Fruit fly (Drosophila melanogaster) whole organism, adult: ENCODE measurements around the gene lbl.

ENCODE experiments used
- CG11617 ChIP-seq: fragments of 200-800 bp; sonication (Bioruptor generic); optimal IDR thresholded peaks from 2 replicates; lab custom pipeline; 2017; ENCODE audit warnings: mild to moderate bottlenecking, missing biosample characterization, missing genetic modification reagents, missing genetic modification characterization
- CG12768 ChIP-seq: fragments of 200-800 bp; sonication (Bioruptor generic); optimal IDR thresholded peaks from 2 replicates; lab custom pipeline; 2017; ENCODE audit warnings: missing biosample characterization, missing genetic modification characterization, mild to moderate bottlenecking, moderate library complexity, missing genetic modification reagents
- CG14711 ChIP-seq: fragments of 200-800 bp; sonication (Bioruptor generic); optimal IDR thresholded peaks from 2 replicates; lab custom pipeline; 2018; ENCODE audit warnings: missing biosample characterization, mild to moderate bottlenecking, missing genetic modification characterization, moderate library complexity
- CG1620 ChIP-seq: fragments of 200-800 bp; sonication (Bioruptor generic); optimal IDR thresholded peaks from 2 replicates; lab custom pipeline; 2016; ENCODE audit warnings: missing biosample characterization, missing genetic modification characterization
- CG33017 ChIP-seq: fragments of 200-800 bp; sonication (Bioruptor generic); optimal IDR thresholded peaks from 2 replicates; lab custom pipeline; 2018; ENCODE audit warnings: missing biosample characterization, mild to moderate bottlenecking, missing genetic modification characterization, moderate library complexity
- CG5204 ChIP-seq: fragments of 200-800 bp; sonication (Bioruptor generic); optimal IDR thresholded peaks from 2 replicates; lab custom pipeline; 2016; ENCODE audit warnings: missing biosample characterization, missing genetic modification characterization
- CG7045 ChIP-seq: fragments of 200-800 bp; sonication (Bioruptor generic); optimal IDR thresholded peaks from 2 replicates; lab custom pipeline; 2017; ENCODE audit warnings: missing biosample characterization, mild to moderate bottlenecking, missing genetic modification characterization
- CG7101 ChIP-seq: fragments of 200-800 bp; sonication (Bioruptor generic); optimal IDR thresholded peaks from 2 replicates; lab custom pipeline; 2018; ENCODE audit warnings: missing biosample characterization, mild to moderate bottlenecking, missing genetic modification characterization, moderate library complexity
- Clk ChIP-seq: fragments of 200-800 bp; sonication (Bioruptor generic); optimal IDR thresholded peaks from 2 replicates; lab custom pipeline; 2017; ENCODE audit warnings: missing biosample characterization, missing genetic modification characterization
- Crg-1 ChIP-seq: fragments of 200-800 bp; sonication (Bioruptor generic); optimal IDR thresholded peaks from 2 replicates; lab custom pipeline; 2016; ENCODE audit warnings: missing biosample characterization, missing genetic modification characterization
- Hr96 ChIP-seq: fragments of 200-800 bp; sonication (Bioruptor generic); optimal IDR thresholded peaks from 2 replicates; lab custom pipeline; 2016; ENCODE audit warnings: missing biosample characterization, missing genetic modification characterization
- Mnt ChIP-seq: fragments of 200-800 bp; sonication (Bioruptor generic); optimal IDR thresholded peaks from 2 replicates; lab custom pipeline; 2016; ENCODE audit warnings: missing biosample characterization, mild to moderate bottlenecking, missing genetic modification characterization
- bab1 ChIP-seq: fragments of 200-800 bp; sonication (Bioruptor generic); optimal IDR thresholded peaks from 3 replicates; lab custom pipeline; 2019; ENCODE audit warnings: missing biosample characterization, mild to moderate bottlenecking, missing genetic modification characterization, moderate library complexity
- cic ChIP-seq: fragments of 200-800 bp; sonication (Bioruptor generic); optimal IDR thresholded peaks from 2 replicates; lab custom pipeline; 2017; ENCODE audit warnings: missing biosample characterization, mild to moderate bottlenecking, missing genetic modification characterization, moderate library complexity
- cnc ChIP-seq, 2 experiments: fragments of >200 bp; optimal IDR thresholded peaks; 2 replicates each; lab custom pipeline; 2017
- kay ChIP-seq: fragments of 200-800 bp; sonication (Bioruptor generic); peaks from one replicate; lab custom pipeline; 2016; ENCODE audit warnings: missing biosample characterization, missing genetic modification characterization, borderline replicate concordance
- ovo ChIP-seq: fragments of 200-800 bp; sonication (Bioruptor generic); optimal IDR thresholded peaks from 2 replicates; lab custom pipeline; 2016; ENCODE audit warnings: missing biosample characterization, missing genetic modification characterization
- pad ChIP-seq: fragments of 200-800 bp; sonication (Bioruptor generic); optimal IDR thresholded peaks from 3 replicates; lab custom pipeline; 2017; ENCODE audit warnings: missing biosample characterization, missing genetic modification characterization, mild to moderate bottlenecking, moderate library complexity, missing genetic modification reagents
- tj ChIP-seq: fragments of 200-800 bp; sonication (Bioruptor generic); optimal IDR thresholded peaks from 3 replicates; lab custom pipeline; 2017; ENCODE audit warnings: missing biosample characterization, mild to moderate bottlenecking, missing genetic modification characterization, moderate library complexity
- toe ChIP-seq: fragments of 200-800 bp; sonication (Bioruptor generic); optimal IDR thresholded peaks from 2 replicates; lab custom pipeline; 2016; ENCODE audit warnings: missing biosample characterization, missing genetic modification characterization

The lbl gene

DNA sequence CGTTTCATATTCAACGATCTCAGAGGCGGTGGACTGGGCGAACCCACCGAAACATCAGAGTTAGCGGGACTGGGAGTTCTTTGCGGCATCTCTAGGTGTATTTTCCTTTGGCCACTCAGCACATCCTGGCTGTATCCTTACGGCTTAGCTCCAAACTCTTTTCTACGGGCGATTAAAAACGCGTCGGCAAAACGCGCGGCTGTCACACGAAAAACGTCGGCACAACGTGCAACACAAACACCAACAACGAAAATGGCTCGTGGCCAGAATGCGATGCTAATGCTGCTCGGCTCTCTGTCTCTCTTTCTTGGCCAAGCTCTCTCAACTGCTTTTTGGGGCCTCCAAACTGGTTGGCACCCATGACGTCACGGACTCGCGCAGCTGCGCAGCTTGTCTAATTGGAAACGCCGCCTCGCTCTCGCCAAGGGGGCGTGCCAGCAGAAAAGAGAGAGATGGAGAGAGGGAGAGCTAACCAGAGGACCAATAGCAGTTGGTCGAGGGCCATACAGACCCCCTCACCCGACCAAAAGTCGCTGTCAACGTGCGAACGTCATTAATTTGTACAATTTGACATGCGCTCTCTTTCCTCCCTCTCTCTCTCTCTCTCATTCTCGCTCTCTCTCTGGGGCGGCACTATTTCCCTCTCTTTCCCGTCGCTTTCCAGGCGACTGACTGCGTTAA is at the start of gene lbl:
lbl (minus strand) TSS at position 255 of the 681 bp plus-strand sequence.
- no peak for TF ChIP-seq CG12768 (GFP tag; lab: Kevin White, UChicago)
- no peak for TF ChIP-seq kay

dm6 chr3R:21481960-21482359 is 48.0 kb upstream of the lbl start, which contains the start of gene Fancm:
Fancm (plus strand) TSS chr3R:21482325.
- TF ChIP-seq cic (GFP tag; lab: Kevin White, UChicago) (no peak), kay (no peak), tj (GFP tag; lab: Kevin White, UChicago) (no peak), CG5204 (peak; percentile 46), Hr96 (peak; percentile 65), CG1620 (GFP tag; lab: Kevin White, UChicago) (peak; percentile 81), CG12768 (GFP tag; lab: Kevin White, UChicago) (peak; percentile 2), pad (peak; percentile 46), Mnt (peak; percentile 39), cnc (optimal IDR thresholded peaks at IDR 0.05; lab: Kevin White, UChicago) (no peak), toe (GFP tag; lab: Kevin White, UChicago) (peak; percentile 67), Crg-1 (GFP tag; lab: Kevin White, UChicago) (peak; percentile 74), Clk (no peak), ovo (GFP tag; lab: Kevin White, UChicago) (peak; percentile 56), bab1 (GFP tag; lab: Kevin White, UChicago) (peak; percentile 61), CG33017 (tag; lab: Kevin White, UChicago) (peak; percentile 18), CG7045 (peak; percentile 42), CG11617 (GFP tag; lab: Kevin White, UChicago) (peak; percentile 31), CG7101 (tag; lab: Kevin White, UChicago) (peak; percentile 63), CG14711 (tag; lab: Kevin White, UChicago) (peak; percentile 38)

DNA sequence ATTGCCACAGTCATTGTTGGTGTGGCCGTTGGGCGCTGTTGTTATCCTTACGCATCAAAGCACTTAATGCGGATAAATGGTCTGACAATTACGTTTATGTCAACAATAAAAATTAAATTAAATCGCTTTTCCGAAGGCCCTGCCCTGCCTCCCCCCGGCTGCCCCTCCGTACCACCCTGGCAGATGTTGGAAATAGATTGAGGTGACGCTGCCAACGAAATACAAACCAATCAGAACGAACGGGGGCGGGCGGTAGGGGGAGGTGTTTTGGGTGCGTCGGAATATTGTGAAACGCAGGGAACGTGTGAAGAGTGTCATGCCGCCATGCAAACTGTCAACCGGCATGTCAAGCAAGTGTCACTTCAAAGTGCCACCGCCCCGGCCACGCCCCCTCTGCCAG is 37.2 kb upstream of the lbl start:
- TF ChIP-seq CG14711 (tag; lab: Kevin White, UChicago), result no peak
- TF ChIP-seq CG12768 (GFP tag; lab: Kevin White, UChicago), result no peak
- TF ChIP-seq kay, result no peak
- no peak for TF ChIP-seq pad
- no peak for TF ChIP-seq toe (GFP tag; lab: Kevin White, UChicago)
- no peak for TF ChIP-seq cic (GFP tag; lab: Kevin White, UChicago)
- no peak for TF ChIP-seq CG11617 (GFP tag; lab: Kevin White, UChicago)

DNA sequence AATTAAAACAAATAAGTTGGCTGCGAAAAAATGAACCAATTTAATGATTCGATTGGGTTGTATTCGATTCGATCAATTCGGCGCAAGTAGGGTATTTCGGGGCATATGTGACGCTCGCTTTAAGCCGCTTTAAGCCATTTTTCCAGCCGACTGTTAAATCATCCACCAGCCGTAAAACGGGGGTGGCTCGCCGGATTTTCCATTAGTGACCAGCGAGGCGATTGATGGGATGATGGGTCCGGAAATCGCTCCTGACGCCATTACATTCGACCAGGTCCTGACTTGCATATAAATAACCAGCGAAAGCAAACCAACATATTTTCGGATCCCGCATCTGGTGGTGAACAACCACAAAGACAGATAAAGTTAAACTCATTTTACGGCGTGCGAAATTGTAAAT is 36.3 kb upstream of the lbl start:
- TF ChIP-seq cic (GFP tag; lab: Kevin White, UChicago) (no peak), Crg-1 (GFP tag; lab: Kevin White, UChicago) (no peak), CG33017 (tag; lab: Kevin White, UChicago) (no peak), ovo (GFP tag; lab: Kevin White, UChicago) (no peak), CG11617 (GFP tag; lab: Kevin White, UChicago) (no peak), CG7045 (no peak), pad (no peak), Clk (no peak), CG7101 (tag; lab: Kevin White, UChicago) (no peak)

DNA sequence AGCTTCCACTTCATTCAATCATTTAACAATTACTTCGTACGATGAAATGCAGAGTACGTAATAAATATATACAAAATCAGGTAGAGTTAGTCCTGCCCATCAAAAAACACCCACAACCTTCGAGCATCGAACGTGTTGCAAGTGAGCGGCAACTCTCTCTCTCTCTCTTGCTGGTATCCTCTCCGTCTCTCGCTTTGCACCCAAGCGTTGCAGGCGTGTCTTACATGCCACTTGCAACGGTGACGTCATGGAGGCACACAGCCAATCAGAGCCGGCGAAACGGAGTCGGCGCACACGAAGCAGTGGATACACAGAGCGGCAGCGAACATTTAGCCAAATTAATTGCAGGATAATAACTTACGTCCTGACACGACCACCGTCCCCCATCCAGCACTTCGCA is 26.0 kb upstream of the lbl start:
- TF ChIP-seq CG7045, result no peak
- TF ChIP-seq tj (GFP tag; lab: Kevin White, UChicago), result no peak
- TF ChIP-seq CG1620 (GFP tag; lab: Kevin White, UChicago), result no peak
- TF ChIP-seq ovo (GFP tag; lab: Kevin White, UChicago), result no peak
- TF ChIP-seq bab1 (GFP tag; lab: Kevin White, UChicago), result no peak
- TF ChIP-seq CG5204, result no peak
- TF ChIP-seq CG12768 (GFP tag; lab: Kevin White, UChicago), result no peak
- TF ChIP-seq pad, result no peak
- TF ChIP-seq Crg-1 (GFP tag; lab: Kevin White, UChicago), result no peak
- TF ChIP-seq CG33017 (tag; lab: Kevin White, UChicago), result no peak
- no peak for TF ChIP-seq CG11617 (GFP tag; lab: Kevin White, UChicago)
- TF ChIP-seq CG7101 (tag; lab: Kevin White, UChicago), result no peak
- no peak for TF ChIP-seq Hr96

DNA sequence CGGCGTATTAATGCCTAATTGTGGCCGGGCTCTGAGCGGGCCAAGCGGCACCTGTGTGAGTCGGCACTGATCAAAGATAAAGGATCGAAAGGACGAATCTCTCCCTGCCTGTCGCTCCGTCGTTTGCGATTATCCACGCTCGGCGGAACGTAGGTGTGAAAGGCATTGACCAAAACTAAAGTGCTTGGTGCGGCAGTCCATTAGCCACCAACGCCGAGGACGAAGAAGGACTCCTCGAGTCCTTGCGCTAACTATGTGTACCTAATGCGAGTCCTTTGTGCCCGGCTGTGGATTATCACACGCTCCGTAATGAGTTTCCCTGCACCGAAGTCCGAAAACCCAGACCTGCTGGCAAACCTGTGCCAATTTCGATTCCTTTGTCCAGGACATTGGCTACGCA is 24.5 kb upstream of the lbl start:
- TF ChIP-seq CG1620 (GFP tag; lab: Kevin White, UChicago) (no peak), kay (no peak), Hr96 (no peak)

DNA sequence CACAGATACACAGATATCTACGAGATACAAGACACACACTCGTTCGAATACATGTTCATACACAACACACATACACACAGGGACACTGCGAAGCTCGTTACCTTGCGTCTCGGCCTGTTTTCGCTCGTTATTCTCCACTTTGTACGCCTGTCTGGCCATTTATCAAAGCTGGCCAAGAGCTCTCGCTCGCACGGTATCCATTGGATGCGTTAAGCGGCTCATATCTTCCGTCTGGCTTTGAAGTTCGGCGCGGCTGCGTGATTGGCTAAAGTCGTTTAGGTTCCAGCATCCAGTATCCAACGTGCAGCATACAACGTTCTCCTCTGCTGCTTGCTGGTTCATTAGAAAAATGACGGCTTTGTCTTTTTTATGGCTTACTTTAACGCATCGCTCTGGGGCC is 22.8 kb upstream of the lbl start:
- TF ChIP-seq cnc (optimal IDR thresholded peaks at IDR 0.05; lab: Kevin White, UChicago), result no peak
- no peak for TF ChIP-seq Crg-1 (GFP tag; lab: Kevin White, UChicago)
- TF ChIP-seq Hr96, result no peak
- no peak for TF ChIP-seq CG5204
- TF ChIP-seq CG7101 (tag; lab: Kevin White, UChicago), result no peak
- TF ChIP-seq kay, result no peak
- TF ChIP-seq cic (GFP tag; lab: Kevin White, UChicago), result no peak
- TF ChIP-seq Mnt, result no peak
- no peak for TF ChIP-seq toe (GFP tag; lab: Kevin White, UChicago)
- no peak for TF ChIP-seq bab1 (GFP tag; lab: Kevin White, UChicago)
- no peak for TF ChIP-seq ovo (GFP tag; lab: Kevin White, UChicago)
- TF ChIP-seq tj (GFP tag; lab: Kevin White, UChicago), result no peak
- no peak for TF ChIP-seq CG12768 (GFP tag; lab: Kevin White, UChicago)
